Worm (Caenorhabditis elegans) whole organism, L1 larva: Measurements from ENCODE around the gene tim-1.

Experiments used
- C16A3.4 ChIP-seq: fragments of 150-350 bp; optimal IDR thresholded peaks from 2 replicates; lab custom pipeline; 2014; ENCODE audit warnings: missing biosample characterization, missing genetic modification characterization
- F16B12.6 ChIP-seq: fragments of 150-350 bp; optimal IDR thresholded peaks from 2 replicates; lab custom pipeline; 2014; ENCODE audit warnings: missing biosample characterization, missing genetic modification characterization
- Y116A8C.19 ChIP-seq: sonication (generic microtip); optimal IDR thresholded peaks from 2 replicates; lab custom pipeline; 2016; ENCODE audit warnings: missing compliant biosample characterization, missing genetic modification characterization, borderline replicate concordance
- alr-1 ChIP-seq: fragments of 200-800 bp; sonication (Bioruptor generic); optimal IDR thresholded peaks from 2 replicates; lab custom pipeline; 2018; ENCODE audit warnings: borderline replicate concordance, mild to moderate bottlenecking, missing genetic modification characterization, missing compliant biosample characterization
- ceh-82 ChIP-seq, 3 experiments: fragments of 150-350 bp in 1 of 3; sonication (generic microtip) in 2 of 3; optimal IDR thresholded peaks; 2 replicates each; lab custom pipeline; 2014 to 2017; ENCODE audit warnings: missing biosample characterization in 3 of 3, missing genetic modification characterization in 3 of 3
- ces-1 ChIP-seq: fragments of 150-350 bp; optimal IDR thresholded peaks from 2 replicates; lab custom pipeline; 2014; ENCODE audit warnings: missing biosample characterization, missing genetic modification reagents, missing genetic modification characterization
- dpl-1 ChIP-seq, 3 experiments: fragments of 150-350 bp in 2 of 3; sonication (generic microtip) in 1 of 3; optimal IDR thresholded peaks; 2 replicates each; lab custom pipeline; 2014 to 2017; ENCODE audit warnings: missing biosample characterization in 3 of 3, missing genetic modification characterization in 3 of 3, missing genetic modification reagents in 3 of 3
- efl-1 ChIP-seq, 4 experiments: fragments of 150-350 bp; optimal IDR thresholded peaks in 3 of 4; peaks in 1 of 4; 1 replicate in 1 of 4; 2 replicates in 3 of 4; lab custom pipeline; 2014; ENCODE audit warnings: missing biosample characterization in 2 of 4, missing genetic modification characterization in 2 of 4, missing genetic modification reagents in 2 of 4
- efl-3 ChIP-seq: fragments of 200-800 bp; sonication (Bioruptor generic); optimal IDR thresholded peaks from 2 replicates; lab custom pipeline; 2018; ENCODE audit warnings: mild to moderate bottlenecking, missing genetic modification characterization, missing compliant biosample characterization
- egl-13 ChIP-seq: sonication (generic microtip); optimal IDR thresholded peaks from 2 replicates; lab custom pipeline; 2016; ENCODE audit warnings: missing genotype, missing genetic modification reagents, missing genetic modification characterization, missing compliant biosample characterization
- elt-3 ChIP-seq, 6 experiments: fragments of 150-350 bp in 1 of 6; sonication (generic microtip); optimal IDR thresholded peaks; 2 replicates each; lab custom pipeline; 2017 to 2018; ENCODE audit warnings: missing biosample characterization in 6 of 6, missing genetic modification characterization in 6 of 6, inconsistent platforms in 1 of 6
- ets-5 ChIP-seq: fragments of 200-800 bp; sonication (Bioruptor generic); IDR thresholded peaks from 2 replicates; pipeline ENCODE4 v1.3.6; 2022; ENCODE audit warnings: missing genetic modification characterization, missing compliant biosample characterization
- fkh-10 ChIP-seq: sonication (generic microtip); optimal IDR thresholded peaks from 2 replicates; lab custom pipeline; 2017; ENCODE audit warnings: missing biosample characterization, missing genetic modification reagents, missing genetic modification characterization
- fkh-8 ChIP-seq: sonication (generic microtip); optimal IDR thresholded peaks from 2 replicates; lab custom pipeline; 2016; ENCODE audit warnings: mild to moderate bottlenecking, missing genetic modification characterization, missing compliant biosample characterization
- fos-1 ChIP-seq: fragments of 150-350 bp; optimal IDR thresholded peaks from 2 replicates; lab custom pipeline; 2014; ENCODE audit warnings: missing biosample characterization, missing genetic modification characterization
- hlh-4 ChIP-seq: sonication (generic microtip); optimal IDR thresholded peaks from 2 replicates; lab custom pipeline; 2016; ENCODE audit warnings: mild to moderate bottlenecking, missing genetic modification characterization, missing compliant biosample characterization
- hpl-2 ChIP-seq: fragments of 150-350 bp; optimal IDR thresholded peaks from 2 replicates; lab custom pipeline; 2014; ENCODE audit warnings: missing biosample characterization, missing genetic modification reagents, missing genetic modification characterization
- irx-1 ChIP-seq: sonication (generic microtip); optimal IDR thresholded peaks from 2 replicates; lab custom pipeline; 2016; ENCODE audit warnings: missing genetic modification characterization, missing compliant biosample characterization
- lin-14 ChIP-seq: fragments of 200-800 bp; sonication (Bioruptor generic); optimal IDR thresholded peaks from 2 replicates; lab custom pipeline; 2018; ENCODE audit warnings: mild to moderate bottlenecking, missing genetic modification characterization, moderate library complexity, missing compliant biosample characterization
- lin-39 ChIP-seq: fragments of 150-350 bp; optimal IDR thresholded peaks from 2 replicates; lab custom pipeline; 2014; ENCODE audit warnings: missing biosample characterization, missing genetic modification reagents, missing genetic modification characterization
- lir-3 ChIP-seq: sonication (generic microtip); optimal IDR thresholded peaks from 2 replicates; lab custom pipeline; 2016; ENCODE audit warnings: mild to moderate bottlenecking, missing genetic modification characterization, moderate library complexity, missing compliant biosample characterization; ENCODE audit not compliant: poor library complexity
- lsy-2 ChIP-seq, 2 experiments: fragments of 150-350 bp; optimal IDR thresholded peaks; 2 replicates each; lab custom pipeline; 2014; ENCODE audit warnings: missing biosample characterization in 2 of 2, missing genetic modification characterization in 2 of 2
- mep-1 ChIP-seq: fragments of 150-350 bp; optimal IDR thresholded peaks from 2 replicates; lab custom pipeline; 2014; ENCODE audit warnings: missing biosample characterization, missing genetic modification characterization
- nhr-11 ChIP-seq: fragments of 150-350 bp; optimal IDR thresholded peaks from 2 replicates; lab custom pipeline; 2014; ENCODE audit warnings: missing biosample characterization, missing genetic modification characterization
- nhr-19 ChIP-seq: fragments of 200-800 bp; sonication (Bioruptor generic); conservative IDR thresholded peaks from 2 replicates; pipeline ENCODE4 v1.3.6; 2022; ENCODE audit warnings: missing genetic modification characterization, missing compliant biosample characterization
- nhr-76 ChIP-seq: sonication (generic microtip); optimal IDR thresholded peaks from 2 replicates; lab custom pipeline; 2017; ENCODE audit warnings: missing biosample characterization, missing genetic modification characterization
- nhr-85 ChIP-seq: sonication (generic microtip); peaks from one replicate; lab custom pipeline; 2016; ENCODE audit warnings: missing genetic modification characterization, inconsistent platforms, missing compliant biosample characterization
- nhr-90 ChIP-seq: sonication (generic microtip); optimal IDR thresholded peaks from 2 replicates; lab custom pipeline; 2016; ENCODE audit warnings: mild to moderate bottlenecking, missing genetic modification characterization, missing compliant biosample characterization; ENCODE audit not compliant: poor library complexity
- pax-3 ChIP-seq: fragments of 200-800 bp; sonication (Bioruptor generic); optimal IDR thresholded peaks from 2 replicates; lab custom pipeline; 2018; ENCODE audit warnings: mild to moderate bottlenecking, missing genetic modification characterization, moderate library complexity, missing compliant biosample characterization
- pqm-1 ChIP-seq: sonication (generic microtip); optimal IDR thresholded peaks from 3 replicates; lab custom pipeline; 2017; ENCODE audit warnings: missing biosample characterization, missing genetic modification characterization
- rnt-1 ChIP-seq: sonication (generic microtip); optimal IDR thresholded peaks from 2 replicates; lab custom pipeline; 2016; ENCODE audit warnings: mild to moderate bottlenecking, missing genetic modification characterization, moderate library complexity, missing compliant biosample characterization
- snpc-4 ChIP-seq: fragments of 150-350 bp; optimal IDR thresholded peaks from 2 replicates; lab custom pipeline; 2014; ENCODE audit warnings: missing biosample characterization, missing genetic modification characterization
- snu-23 ChIP-seq: sonication (generic microtip); optimal IDR thresholded peaks from 2 replicates; lab custom pipeline; 2016; ENCODE audit warnings: missing genetic modification characterization, missing compliant biosample characterization
- swsn-7 ChIP-seq: sonication (generic microtip); optimal IDR thresholded peaks from 2 replicates; lab custom pipeline; 2016; ENCODE audit warnings: missing genetic modification characterization, missing compliant biosample characterization
- tbx-2 ChIP-seq: sonication (generic microtip); optimal IDR thresholded peaks from 2 replicates; lab custom pipeline; 2016; ENCODE audit warnings: missing genetic modification characterization, missing compliant biosample characterization
- tlp-1 ChIP-seq: fragments of 150-350 bp; optimal IDR thresholded peaks from 2 replicates; lab custom pipeline; 2014; ENCODE audit warnings: missing biosample characterization, missing genetic modification characterization
- unc-30 ChIP-seq: sonication (generic microtip); optimal IDR thresholded peaks from 2 replicates; lab custom pipeline; 2017; ENCODE audit warnings: missing biosample characterization, missing genetic modification characterization
- zag-1 ChIP-seq: fragments of 150-350 bp; optimal IDR thresholded peaks from 2 replicates; lab custom pipeline; 2014; ENCODE audit warnings: missing biosample characterization, missing genetic modification characterization
- zip-4 ChIP-seq: fragments of 200-800 bp; sonication (Bioruptor generic); optimal IDR thresholded peaks from 2 replicates; lab custom pipeline; 2018; ENCODE audit warnings: mild to moderate bottlenecking, missing genetic modification characterization, moderate library complexity, missing compliant biosample characterization
- ztf-11 ChIP-seq, 2 experiments: sonication (generic microtip); optimal IDR thresholded peaks; 2 replicates each; lab custom pipeline; 2016 to 2017; ENCODE audit warnings: missing genetic modification characterization in 2 of 2, missing biosample characterization in 1 of 2, missing compliant biosample characterization in 1 of 2

The tim-1 gene

DNA sequence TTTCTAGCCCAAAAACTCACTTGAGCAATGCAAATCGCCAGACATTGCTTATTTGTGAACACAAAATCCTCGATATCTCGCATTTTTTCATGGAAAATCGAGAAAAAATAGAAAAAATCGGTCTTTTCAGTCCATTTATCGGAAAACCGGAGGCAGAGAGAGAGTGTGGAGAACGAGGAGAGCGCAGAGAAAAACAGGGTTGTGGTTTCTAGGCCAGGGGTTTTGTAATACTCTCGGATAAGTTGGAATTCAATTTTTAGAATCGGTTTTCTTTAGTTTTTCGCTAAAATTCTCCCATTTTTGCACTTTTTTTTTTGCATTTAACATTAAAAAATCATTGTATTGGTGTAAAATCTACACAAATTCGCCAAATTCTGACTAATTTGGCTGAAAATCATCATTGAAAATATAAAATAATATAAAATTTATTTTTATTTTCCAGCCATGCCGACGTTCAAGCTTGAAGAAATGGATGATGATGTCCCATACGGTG is 23.7 kb upstream of the tim-1 start, which contains the start of the genes Y75B8A.24 and Y75B8A.25 (continued):
- TF ChIP-seq elt-3 (tag; optimal IDR thresholded peaks at IDR 0.05; lab: Kevin White, UChicago): peak in 1 of 6 experiments; percentile 55
- no peak for TF ChIP-seq ets-5 (GFP tag; lab: Robert Waterston, UW)
- no peak for TF ChIP-seq ces-1 (GFP tag; lab: Kevin White, UChicago)
- TF ChIP-seq hlh-4 (tag; lab: Kevin White, UChicago): peak; percentile 36
- TF ChIP-seq nhr-90 (tag; lab: Kevin White, UChicago): peak; percentile 95
- TF ChIP-seq lin-14 (GFP tag; lab: Kevin White, UChicago): no peak
- TF ChIP-seq unc-30 (tag; lab: Kevin White, UChicago): no peak
- TF ChIP-seq ztf-11 (tag; optimal IDR thresholded peaks at IDR 0.05; lab: Kevin White, UChicago): peak in 1 of 2 experiments; percentile 95
- TF ChIP-seq Y116A8C.19 (tag; lab: Kevin White, UChicago): peak; percentile 78
- TF ChIP-seq efl-3 (GFP tag; lab: Kevin White, UChicago): peak; percentile 65
- peak; percentile 85 for TF ChIP-seq pax-3 (tag; lab: Kevin White, UChicago)
- peak; percentile 95 for TF ChIP-seq nhr-85
- TF ChIP-seq rnt-1: peak; percentile 99
- peak; percentile 78 for TF ChIP-seq fkh-8
- peak; percentile 54 to 73 (median 72) for TF ChIP-seq ceh-82 (tag; optimal IDR thresholded peaks at IDR 0.05; lab: Kevin White, UChicago)
- TF ChIP-seq tbx-2 (tag; lab: Kevin White, UChicago): peak; percentile 93
- peak; percentile 87 for TF ChIP-seq mep-1 (tag; lab: Kevin White, UChicago)
- TF ChIP-seq fos-1 (tag; lab: Kevin White, UChicago): peak; percentile 26
- TF ChIP-seq alr-1: no peak
- peak; percentile 86 for TF ChIP-seq nhr-19
- peak; percentile 78 for TF ChIP-seq lin-39
- TF ChIP-seq tlp-1 (tag; lab: Kevin White, UChicago): no peak
- peak; percentile 87 for TF ChIP-seq snpc-4
- peak; percentile 76 to 84 (median 83) for TF ChIP-seq dpl-1 (GFP tag; optimal IDR thresholded peaks at IDR 0.05; lab: Kevin White, UChicago)
- peak; percentile 87 to 90 for TF ChIP-seq efl-1 (optimal IDR thresholded peaks at IDR 0.05; lab: Kevin White, UChicago)
- TF ChIP-seq efl-1 (GFP tag; optimal IDR thresholded peaks at IDR 0.05 in 1 of 2; lab: Kevin White, UChicago): peak; percentile 85 to 98
- peak; percentile 79 to 88 for TF ChIP-seq lsy-2 (tag; optimal IDR thresholded peaks at IDR 0.05; lab: Kevin White, UChicago)
- TF ChIP-seq snu-23 (GFP tag; lab: Kevin White, UChicago): peak; percentile 89
- no peak for TF ChIP-seq fkh-10 (GFP tag; lab: Kevin White, UChicago)
- TF ChIP-seq lir-3 (tag; lab: Kevin White, UChicago): no peak
- TF ChIP-seq zag-1 (tag; lab: Kevin White, UChicago): no peak
- TF ChIP-seq, all 84 proteins: peak for 58

DNA sequence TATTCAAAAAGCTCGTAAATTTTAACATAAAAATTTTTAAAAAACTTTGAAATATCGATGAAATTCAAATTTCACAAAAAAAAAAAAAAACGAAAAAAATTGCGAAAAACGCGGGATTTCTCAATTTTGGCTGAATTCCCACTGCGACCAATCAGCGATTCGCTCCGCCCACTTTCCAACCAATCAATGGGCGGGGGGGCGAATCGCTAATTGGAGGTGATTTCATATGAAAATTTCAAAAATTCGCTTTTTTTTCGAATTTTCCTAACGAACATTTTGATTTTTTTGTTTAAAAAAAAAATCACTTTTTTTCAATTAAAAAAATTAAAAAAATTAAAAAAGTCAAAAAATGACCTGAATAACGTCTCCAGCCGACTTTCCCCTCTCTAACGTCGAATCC is 20.4 kb upstream of the tim-1 start:
- TF ChIP-seq zip-4 (GFP tag; lab: Kevin White, UChicago): no peak
- no peak for TF ChIP-seq lin-14 (GFP tag; lab: Kevin White, UChicago)
- no peak for TF ChIP-seq hpl-2 (GFP tag; lab: Kevin White, UChicago)
- no peak for TF ChIP-seq F16B12.6 (tag; lab: Kevin White, UChicago)
- TF ChIP-seq nhr-11 (tag; lab: Kevin White, UChicago): no peak
- TF ChIP-seq nhr-85: no peak
- TF ChIP-seq swsn-7: no peak
- no peak for TF ChIP-seq pax-3 (tag; lab: Kevin White, UChicago)
- no peak for TF ChIP-seq nhr-76 (tag; lab: Kevin White, UChicago)
- no peak for TF ChIP-seq irx-1
- no peak for TF ChIP-seq pqm-1 (tag; lab: Kevin White, UChicago)
- no peak for TF ChIP-seq egl-13 (tag; lab: Kevin White, UChicago)
- TF ChIP-seq C16A3.4: no peak
